Worm (Caenorhabditis elegans): Measurements from ENCODE around the gene pct-1.
A peak's percentile ranks its signal among the peaks of the same experiment; 100 is the strongest.

pct-1 gene

DNA sequence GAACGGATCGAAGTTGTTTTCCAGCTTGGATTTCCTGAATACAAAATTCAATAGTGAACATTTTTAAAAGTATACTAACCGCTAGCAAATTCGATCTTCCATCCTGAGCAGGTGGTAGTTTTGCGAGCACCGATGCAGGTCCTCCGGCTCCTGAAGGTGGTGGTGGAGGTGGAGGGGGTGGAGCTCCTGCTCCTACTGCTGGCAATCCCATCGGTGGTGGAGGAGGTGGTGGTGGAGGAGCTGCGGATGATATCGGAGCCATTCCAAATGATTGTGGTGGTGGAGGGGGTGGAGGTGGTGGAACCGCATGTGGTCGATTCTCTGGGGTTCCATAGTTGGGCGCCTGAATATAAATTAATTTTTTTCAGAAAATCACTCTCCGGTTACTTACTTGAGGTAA lies 13.4 kb downstream of the pct-1 start (continued):
- no peak for TF ChIP-seq nhr-42 (GFP tag; IDR thresholded peaks at IDR 0.05)
- TF ChIP-seq zag-1 (tag; optimal IDR thresholded peaks at IDR 0.05): no peak
- TF ChIP-seq daf-16 (GFP tag; optimal IDR thresholded peaks at IDR 0.05): no peak
- TF ChIP-seq daf-16 (tag; optimal IDR thresholded peaks at IDR 0.05): no peak
- TF ChIP-seq snpc-1.2 (GFP tag; IDR thresholded peaks at IDR 0.05): no peak
- no peak for TF ChIP-seq nhr-10 (tag; optimal IDR thresholded peaks at IDR 0.05)

DNA sequence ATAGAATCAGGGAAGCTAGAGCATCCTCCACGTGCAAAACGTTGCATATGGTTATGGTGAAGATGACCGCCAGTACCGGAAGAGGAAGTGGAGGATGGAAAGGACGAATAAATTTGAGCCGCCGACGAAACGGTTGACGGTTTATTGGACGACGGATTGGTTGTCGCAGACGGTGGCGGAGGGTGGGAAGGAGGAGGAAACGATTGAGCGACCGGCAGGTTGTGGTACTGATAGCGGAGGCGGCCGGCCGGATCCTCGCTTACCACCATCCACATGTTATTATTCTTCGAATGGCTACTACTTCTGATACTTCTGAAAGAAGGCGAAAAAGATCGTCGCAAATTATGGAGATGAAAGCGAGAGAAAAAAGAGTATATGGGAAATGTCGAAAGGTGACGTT lies 16.6 kb downstream of the pct-1 start:
- TF ChIP-seq ceh-44 (GFP tag; IDR thresholded peaks at IDR 0.05) (no peak), duxl-1 (tag; optimal IDR thresholded peaks at IDR 0.05; ENCODE audit: poor library complexity) (no peak), set-16 (GFP tag; IDR thresholded peaks at IDR 0.05) (peak; percentile 66), aha-1 (tag) (peak; percentile 45), pha-4 (GFP tag; IDR thresholded peaks at IDR 0.05) (no peak), pha-4 (tag; optimal IDR thresholded peaks at IDR 0.05) (no peak), ztf-11 (tag; optimal IDR thresholded peaks at IDR 0.05) (no peak)

DNA sequence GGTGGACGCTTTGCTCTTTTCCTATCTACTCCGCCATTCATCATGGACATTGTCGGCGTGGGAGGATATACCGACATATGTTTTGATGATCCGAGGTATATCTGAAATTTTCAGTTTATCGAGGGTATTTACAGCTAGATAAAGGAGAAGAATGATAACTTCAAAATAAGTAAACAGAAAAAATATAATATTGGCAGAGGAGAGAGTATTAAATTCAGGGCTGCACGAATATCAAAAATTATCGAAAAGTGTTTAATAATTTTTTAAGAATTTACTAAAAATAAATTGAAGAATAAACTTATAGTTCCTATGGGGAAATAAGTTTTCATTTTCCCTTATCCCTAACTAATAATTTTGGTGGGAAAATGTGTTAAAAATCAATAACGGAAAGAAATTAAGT lies 22.6 kb downstream of the pct-1 start, which contains the start of gene wsp-1:
TSS of gene wsp-1 (minus strand) at position 101 of the 400 bp plus-strand sequence.
- TF ChIP-seq F10B5.3 (tag; optimal IDR thresholded peaks at IDR 0.05) (no peak), nhr-11 (tag; optimal IDR thresholded peaks at IDR 0.05) (no peak), lir-3 (tag; optimal IDR thresholded peaks at IDR 0.05) (no peak), lsy-2 (tag; optimal IDR thresholded peaks at IDR 0.05) (no peak), mes-2 (tag; optimal IDR thresholded peaks at IDR 0.05; ENCODE audit: poor library complexity, severe bottlenecking) (no peak)

DNA sequence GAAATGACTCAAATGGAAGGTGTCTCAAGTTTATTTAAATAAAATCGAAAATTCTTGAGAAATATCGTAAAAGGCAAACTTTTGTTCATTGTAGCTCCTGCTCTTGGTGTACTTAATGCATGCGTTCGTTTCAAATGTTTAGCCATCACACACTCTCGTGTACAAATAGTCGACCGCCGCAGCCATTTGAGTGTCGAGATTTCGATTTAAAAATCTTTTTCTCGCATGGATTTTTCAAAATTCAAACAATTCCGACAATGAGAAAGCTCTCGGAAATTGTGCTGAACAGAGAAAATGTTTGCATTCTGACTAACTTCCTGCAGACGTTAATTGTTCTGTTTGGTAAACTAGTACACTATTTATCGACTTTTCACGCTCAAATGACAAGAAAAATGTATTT lies 23.0 kb downstream of the pct-1 start:
- peak in 1 of 2 experiments; percentile 86 for TF ChIP-seq unc-62 (GFP tag; optimal IDR thresholded peaks at IDR 0.05 in 1 of 2)
- TF ChIP-seq unc-62 (tag; optimal IDR thresholded peaks at IDR 0.05): no peak
- no peak for TF ChIP-seq nhr-102 (tag; optimal IDR thresholded peaks at IDR 0.05)

DNA sequence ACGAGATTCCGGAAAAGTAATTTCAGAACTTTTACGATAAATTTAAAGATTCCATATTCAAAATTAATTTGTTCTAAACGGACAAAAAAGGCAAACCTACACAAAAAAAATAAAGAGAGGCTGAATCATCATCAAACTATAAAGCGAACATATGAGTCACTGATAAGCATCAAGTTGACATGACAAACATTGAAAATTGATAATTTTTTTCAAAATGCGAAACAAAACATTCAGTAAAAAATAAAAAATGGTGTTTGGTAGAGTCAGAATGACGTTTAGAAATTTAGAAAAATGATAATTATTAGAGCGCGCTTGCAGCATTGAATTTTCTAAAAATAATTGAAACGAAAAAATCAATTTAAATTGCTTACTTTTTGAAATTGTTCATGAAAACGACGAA lies 23.5 kb downstream of the pct-1 start:
- TF ChIP-seq dve-1 (tag; optimal IDR thresholded peaks at IDR 0.05; ENCODE audit: insufficient read depth) (peak; percentile 46), lir-3 (tag; optimal IDR thresholded peaks at IDR 0.05) (no peak), hlh-11 (tag; optimal IDR thresholded peaks at IDR 0.05) (peak; percentile 40), ZK546.5 (tag; optimal IDR thresholded peaks at IDR 0.05) (no peak), F49E8.2 (tag; optimal IDR thresholded peaks at IDR 0.05; ENCODE audit: borderline replicate concordance) (no peak), mep-1 (tag; optimal IDR thresholded peaks at IDR 0.05) (peak; percentile 12), nhr-28 (tag; optimal IDR thresholded peaks at IDR 0.05) (peak; percentile 23), T26A8.4 (GFP tag; IDR thresholded peaks at IDR 0.05) (no peak), zip-2 (tag; optimal IDR thresholded peaks at IDR 0.05) (no peak), nhr-6 (tag; optimal IDR thresholded peaks at IDR 0.05) (peak; percentile 59), zfp-2 (tag; optimal IDR thresholded peaks at IDR 0.05) (no peak), set-16 (GFP tag; IDR thresholded peaks at IDR 0.05) (no peak), mdl-1 (tag; optimal IDR thresholded peaks at IDR 0.05) (no peak), T20F7.1 (GFP tag; optimal IDR thresholded peaks at IDR 0.05) (peak; percentile 31), nhr-10 (tag; optimal IDR thresholded peaks at IDR 0.05) (no peak), skn-1 (tag; optimal IDR thresholded peaks at IDR 0.05) (no peak), dpl-1 (GFP tag; optimal IDR thresholded peaks at IDR 0.05) (no peak), pqm-1 (tag; optimal IDR thresholded peaks at IDR 0.05) (peak; percentile 67), zip-11 (GFP tag; IDR thresholded peaks at IDR 0.05) (no peak), daf-16 (GFP tag; optimal IDR thresholded peaks at IDR 0.05) (no peak), daf-16 (tag; optimal IDR thresholded peaks at IDR 0.05) (peak; percentile 73), ztf-7 (tag; optimal IDR thresholded peaks at IDR 0.05) (peak; percentile 18), nhr-77 (tag; optimal IDR thresholded peaks at IDR 0.05) (peak; percentile 50)

All from whole organism, L4 larva.